Fruit fly (Drosophila melanogaster) whole organism, embryonic: ENCODE data around the gene kirre.
A peak's percentile ranks its signal among the peaks of the same experiment; 100 is the strongest.

Experiments
- Adf1 ChIP-seq: fragments of 200-800 bp; sonication (Bioruptor generic); IDR thresholded peaks from 2 replicates; pipeline ENCODE4 v1.3.6; 2022; ENCODE audit warnings: missing biosample characterization, missing genetic modification characterization
- Asciz ChIP-seq: fragments of 200-800 bp; sonication (Bioruptor generic); optimal IDR thresholded peaks from 2 replicates; lab custom pipeline; 2017; ENCODE audit warnings: missing biosample characterization, mild to moderate bottlenecking, missing genetic modification characterization, missing genetic modification reagents
- Bdp1 ChIP-seq: fragments of 200-800 bp; sonication (Bioruptor generic); optimal IDR thresholded peaks from 3 replicates; lab custom pipeline; 2016; ENCODE audit warnings: missing biosample characterization, missing genetic modification characterization
- CG11085 ChIP-seq: fragments of 200-800 bp; sonication (Bioruptor generic); IDR thresholded peaks from 2 replicates; pipeline ENCODE4 v1.3.6; 2022; ENCODE audit warnings: missing biosample characterization, missing genetic modification characterization
- CG11504 ChIP-seq: fragments of 200-800 bp; sonication (Bioruptor generic); optimal IDR thresholded peaks from 3 replicates; lab custom pipeline; 2019; ENCODE audit warnings: missing biosample characterization, mild to moderate bottlenecking, missing genetic modification characterization, moderate library complexity
- CG14710 ChIP-seq: fragments of 200-800 bp; sonication (Bioruptor generic); optimal IDR thresholded peaks from 3 replicates; lab custom pipeline; 2019; ENCODE audit warnings: missing biosample characterization, mild to moderate bottlenecking, missing genetic modification characterization, moderate library complexity
- CG15479 ChIP-seq: fragments of 200-800 bp; sonication (Bioruptor generic); optimal IDR thresholded peaks from 3 replicates; lab custom pipeline; 2019; ENCODE audit warnings: missing biosample characterization, mild to moderate bottlenecking, missing genetic modification characterization, moderate library complexity
- CG15696 ChIP-seq: fragments of 200-800 bp; sonication (Bioruptor generic); optimal IDR thresholded peaks from 2 replicates; lab custom pipeline; 2019; ENCODE audit warnings: missing biosample characterization, mild to moderate bottlenecking, missing genetic modification characterization, moderate library complexity
- CG1603 ChIP-seq: fragments of 200-800 bp; sonication (Bioruptor generic); optimal IDR thresholded peaks from 2 replicates; lab custom pipeline; 2019; ENCODE audit warnings: missing biosample characterization, mild to moderate bottlenecking, missing genetic modification characterization, moderate library complexity
- CG16863 ChIP-seq: fragments of 200-800 bp; sonication (Bioruptor generic); optimal IDR thresholded peaks from 3 replicates; lab custom pipeline; 2016; ENCODE audit warnings: missing biosample characterization, missing genetic modification characterization
- CG2202 ChIP-seq: fragments of 200-800 bp; sonication (Bioruptor generic); optimal IDR thresholded peaks from 2 replicates; lab custom pipeline; 2018; ENCODE audit warnings: missing biosample characterization, mild to moderate bottlenecking, missing genetic modification characterization
- CG31224 ChIP-seq: fragments of 200-800 bp; sonication (Bioruptor generic); IDR thresholded peaks from 2 replicates; pipeline ENCODE4 v1.3.6; 2022; ENCODE audit warnings: missing biosample characterization, missing genetic modification characterization
- CG3163 ChIP-seq: fragments of 200-800 bp; sonication (Bioruptor generic); optimal IDR thresholded peaks from 3 replicates; lab custom pipeline; 2016; ENCODE audit warnings: missing biosample characterization, missing genetic modification characterization
- CG5245 ChIP-seq: fragments of 200-800 bp; sonication (Bioruptor generic); optimal IDR thresholded peaks from 3 replicates; lab custom pipeline; 2016; ENCODE audit warnings: missing biosample characterization, missing genetic modification characterization
- CG6854 ChIP-seq: fragments of 200-800 bp; sonication (Bioruptor generic); optimal IDR thresholded peaks from 3 replicates; lab custom pipeline; 2017; ENCODE audit warnings: missing biosample characterization, mild to moderate bottlenecking, missing genetic modification characterization
- CG8089 ChIP-seq: fragments of 200-800 bp; sonication (Bioruptor generic); optimal IDR thresholded peaks from 3 replicates; lab custom pipeline; 2016; ENCODE audit warnings: missing biosample characterization, missing genetic modification characterization
- CG8290 ChIP-seq, 3 experiments: fragments of 200-800 bp; sonication (Bioruptor generic); optimal IDR thresholded peaks; 2 replicates each; lab custom pipeline; 2016 to 2019; ENCODE audit warnings: missing biosample characterization in 3 of 3, missing genetic modification characterization in 3 of 3, mild to moderate bottlenecking in 2 of 3, moderate library complexity in 1 of 3
- CG8388 ChIP-seq: fragments of 200-800 bp; sonication (Bioruptor generic); optimal IDR thresholded peaks from 2 replicates; lab custom pipeline; 2019; ENCODE audit warnings: missing biosample characterization, mild to moderate bottlenecking, missing genetic modification characterization, moderate library complexity
- Chrac-16 ChIP-seq: fragments of 200-800 bp; sonication (Bioruptor generic); optimal IDR thresholded peaks from 3 replicates; lab custom pipeline; 2016; ENCODE audit warnings: missing biosample characterization, missing genetic modification characterization
- D ChIP-seq, 2 experiments: fragments of 200-800 bp in 1 of 2; fragments of >200 bp in 1 of 2; sonication (Bioruptor generic) in 1 of 2; optimal IDR thresholded peaks; 2 replicates in 1 of 2; 3 replicates in 1 of 2; lab custom pipeline; 2017; ENCODE audit warnings: mild to moderate bottlenecking in 1 of 2, missing biosample characterization in 1 of 2, missing genetic modification characterization in 1 of 2, missing genetic modification reagents in 1 of 2
- Deaf1 ChIP-seq: fragments of 200-800 bp; optimal IDR thresholded peaks from 3 replicates; lab custom pipeline; 2019; ENCODE audit warnings: missing biosample characterization, mild to moderate bottlenecking, missing genetic modification characterization, moderate library complexity
- Dll ChIP-seq: fragments of 200-800 bp; sonication (Bioruptor generic); IDR thresholded peaks from 4 replicates; pipeline ENCODE4 v1.3.6; 2022; ENCODE audit warnings: missing biosample characterization, missing genetic modification characterization; ENCODE audit not compliant: partially characterized antibody
- Fer1 ChIP-seq: fragments of 200-800 bp; sonication (Bioruptor generic); optimal IDR thresholded peaks from 2 replicates; lab custom pipeline; 2017; ENCODE audit warnings: missing biosample characterization, mild to moderate bottlenecking, missing genetic modification characterization
- Lim3 ChIP-seq: fragments of 200-800 bp; sonication (Bioruptor generic); IDR thresholded peaks from 2 replicates; pipeline ENCODE4 v1.3.6; 2022; ENCODE audit warnings: missing biosample characterization, missing genetic modification characterization
- Max ChIP-seq: fragments of 200-800 bp; sonication (Bioruptor generic); optimal IDR thresholded peaks from 2 replicates; lab custom pipeline; 2016; ENCODE audit warnings: missing biosample characterization, mild to moderate bottlenecking, missing genetic modification characterization
- Opbp ChIP-seq: fragments of 200-800 bp; sonication (Bioruptor generic); IDR thresholded peaks from 3 replicates; pipeline ENCODE4 v1.3.6; 2022; ENCODE audit warnings: missing biosample characterization, missing genetic modification characterization; ENCODE audit not compliant: partially characterized antibody
- Pdp1 ChIP-seq, 2 experiments: fragments of 200-800 bp; sonication (Bioruptor generic); optimal IDR thresholded peaks; 3 replicates each; lab custom pipeline; 2016; ENCODE audit warnings: missing biosample characterization in 2 of 2, missing genetic modification characterization in 2 of 2, mild to moderate bottlenecking in 1 of 2, moderate library complexity in 1 of 2
- Poxn ChIP-seq: fragments of 200-800 bp; sonication (Bioruptor generic); IDR thresholded peaks from 2 replicates; pipeline ENCODE4 v1.3.6; 2022; ENCODE audit warnings: missing biosample characterization, missing genetic modification characterization
- Sox100B ChIP-seq: fragments of 200-800 bp; sonication (Bioruptor generic); optimal IDR thresholded peaks from 3 replicates; lab custom pipeline; 2018; ENCODE audit warnings: missing biosample characterization, mild to moderate bottlenecking, missing genetic modification characterization
- ara ChIP-seq: fragments of 200-800 bp; sonication (Bioruptor generic); IDR thresholded peaks from 2 replicates; pipeline ENCODE4 v1.3.6; 2022; ENCODE audit warnings: missing biosample characterization, missing genetic modification characterization
- br ChIP-seq: fragments of >200 bp; optimal IDR thresholded peaks from 2 replicates; lab custom pipeline; 2017
- bsh ChIP-seq, 2 experiments: fragments of 200-800 bp; sonication (Bioruptor generic); optimal IDR thresholded peaks; 2 replicates each; lab custom pipeline; 2017 to 2018; ENCODE audit warnings: mild to moderate bottlenecking in 2 of 2, missing biosample characterization in 2 of 2, missing genetic modification characterization in 2 of 2, moderate library complexity in 1 of 2
- chif ChIP-seq, 2 experiments: fragments of 200-800 bp; sonication (Bioruptor generic); optimal IDR thresholded peaks; 3 replicates each; lab custom pipeline; 2016; ENCODE audit warnings: missing biosample characterization in 2 of 2, missing genetic modification characterization in 2 of 2
- chm ChIP-seq: fragments of 200-800 bp; sonication (Bioruptor generic); IDR thresholded peaks from 2 replicates; pipeline ENCODE4 v1.3.6; 2022; ENCODE audit warnings: missing biosample characterization, missing genetic modification characterization
- crol ChIP-seq: fragments of 200-800 bp; sonication (Bioruptor generic); IDR thresholded peaks from 2 replicates; pipeline ENCODE4 v1.3.6; 2022; ENCODE audit warnings: missing biosample characterization, missing genetic modification characterization
- dati ChIP-seq: fragments of 200-800 bp; sonication (Bioruptor generic); IDR thresholded peaks from 2 replicates; pipeline ENCODE4 v1.3.6; 2022; ENCODE audit warnings: missing biosample characterization, missing genetic modification characterization
- gem ChIP-seq: fragments of 200-800 bp; sonication (Bioruptor generic); optimal IDR thresholded peaks from 2 replicates; lab custom pipeline; 2019; ENCODE audit warnings: missing biosample characterization, mild to moderate bottlenecking, missing genetic modification characterization, moderate library complexity
- grn ChIP-seq: fragments of 200-800 bp; sonication (Bioruptor generic); optimal IDR thresholded peaks from 3 replicates; lab custom pipeline; 2017; ENCODE audit warnings: missing biosample characterization, missing genetic modification characterization
- gsb-n ChIP-seq: fragments of 200-800 bp; sonication (Bioruptor generic); optimal IDR thresholded peaks from 3 replicates; lab custom pipeline; 2018; ENCODE audit warnings: missing biosample characterization, mild to moderate bottlenecking, missing genetic modification characterization
- hkb ChIP-seq, 2 experiments: fragments of 200-800 bp in 1 of 2; fragments of >200 bp in 1 of 2; sonication (Bioruptor generic) in 1 of 2; IDR thresholded peaks in 1 of 2; optimal IDR thresholded peaks in 1 of 2; 2 replicates each; pipeline versions ENCODE4 v1.3.6 to Lab custom; 2017 to 2022; ENCODE audit warnings: missing biosample characterization in 1 of 2, missing genetic modification characterization in 1 of 2
- jing ChIP-seq: fragments of 200-800 bp; sonication (Bioruptor generic); optimal IDR thresholded peaks from 2 replicates; lab custom pipeline; 2018; ENCODE audit warnings: missing biosample characterization, mild to moderate bottlenecking, missing genetic modification characterization
- kni ChIP-seq: fragments of 200-800 bp; sonication (Bioruptor generic); optimal IDR thresholded peaks from 3 replicates; lab custom pipeline; 2017; ENCODE audit warnings: mild to moderate bottlenecking, missing biosample characterization, missing genetic modification reagents, missing genetic modification characterization
- pfk ChIP-seq: fragments of 200-800 bp; sonication (Bioruptor generic); optimal IDR thresholded peaks from 2 replicates; lab custom pipeline; 2018; ENCODE audit warnings: missing biosample characterization, mild to moderate bottlenecking, missing genetic modification characterization, moderate library complexity
- psq ChIP-seq: fragments of 200-800 bp; sonication (Bioruptor generic); optimal IDR thresholded peaks from 2 replicates; lab custom pipeline; 2017; ENCODE audit warnings: missing biosample characterization, missing genetic modification characterization
- sqz ChIP-seq: fragments of 200-800 bp; sonication (Bioruptor generic); optimal IDR thresholded peaks from 3 replicates; lab custom pipeline; 2018; ENCODE audit warnings: missing biosample characterization, mild to moderate bottlenecking, missing genetic modification characterization
- zfh1 ChIP-seq: fragments of 200-800 bp; sonication (Bioruptor generic); IDR thresholded peaks from 3 replicates; pipeline ENCODE4 v1.3.6; 2022; ENCODE audit warnings: missing biosample characterization, missing genetic modification characterization

kirre gene

DNA sequence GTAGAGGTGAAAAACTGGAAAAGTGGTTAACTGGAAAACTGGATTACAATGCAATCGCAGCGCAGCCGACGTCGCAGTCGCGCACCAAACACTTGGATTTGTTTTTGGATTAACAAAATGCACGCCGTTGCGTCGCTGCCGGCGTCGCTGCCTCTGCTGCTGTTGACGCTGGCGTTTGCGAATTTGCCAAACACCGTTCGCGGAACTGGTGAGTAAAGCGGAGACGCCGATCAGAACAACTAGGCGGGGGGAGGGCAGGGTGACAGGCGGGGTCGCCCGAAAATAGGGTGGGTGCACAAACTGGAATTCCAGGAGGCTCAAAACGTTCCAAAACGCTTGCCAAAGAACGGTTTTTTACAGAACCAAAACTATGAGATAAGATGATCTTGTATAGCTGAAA lies 395.4 kb downstream of the kirre start:
- TF ChIP-seq Sox100B (no peak), crol (0 out of 2 replicates have a peak, but pooled peaks have one; percentile 8), Adf1 (GFP tag; lab: Robert Waterston, UW) (peak; percentile 55)
- TF ChIP-seq, all 482 proteins: peak for 2

DNA sequence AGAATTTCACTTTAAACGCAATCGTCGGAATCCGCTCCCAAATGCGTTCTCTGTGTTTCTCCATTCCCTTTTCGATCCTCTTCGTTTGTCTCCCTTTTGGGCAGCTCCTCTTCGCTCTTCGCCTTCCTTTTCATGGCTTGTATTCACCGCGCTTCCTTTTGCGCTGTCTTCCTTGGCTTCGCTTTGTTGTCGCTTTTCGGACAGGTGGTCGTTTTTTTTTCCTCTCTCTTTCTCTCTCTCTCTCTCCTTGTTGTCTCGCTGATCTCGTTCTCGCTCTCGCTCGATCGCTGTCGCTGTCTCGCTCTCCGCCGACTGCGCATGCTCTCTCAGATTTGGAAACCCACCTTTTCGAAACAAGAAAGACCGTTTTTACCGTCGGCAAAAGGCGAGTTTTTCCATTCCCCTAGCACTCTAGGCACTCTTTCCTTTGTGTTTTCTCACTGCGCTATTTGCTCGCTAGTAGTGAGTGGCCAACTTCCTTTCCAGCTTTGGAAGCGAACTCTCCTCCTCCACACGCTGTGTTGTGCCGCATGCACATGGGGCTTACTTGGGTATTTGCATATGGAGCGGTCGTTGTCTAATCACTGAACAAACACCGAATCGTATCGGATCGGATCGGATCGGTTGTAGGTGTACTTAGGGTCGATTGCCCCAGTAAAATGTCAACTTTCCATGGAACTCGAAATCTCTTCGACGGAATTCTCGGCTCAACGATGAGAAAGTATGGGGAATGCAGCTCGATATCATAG lies 396.3 kb downstream of the kirre start:
- TF ChIP-seq CG1603 (tag; lab: Kevin White, UChicago), result peak; percentile 34
- TF ChIP-seq Opbp (GFP tag; lab: Robert Waterston, UW), result no peak
- TF ChIP-seq Lim3, result no peak
- TF ChIP-seq Pdp1 (GFP tag; optimal IDR thresholded peaks at IDR 0.05; lab: Kevin White, UChicago), result peak in 1 of 2 experiments; percentile 36
- TF ChIP-seq CG15696, result peak; percentile 61
- TF ChIP-seq D (optimal IDR thresholded peaks at IDR 0.05; lab: Kevin White, UChicago), result no peak
- peak; percentile 50 for TF ChIP-seq D (GFP tag; optimal IDR thresholded peaks at IDR 0.05; lab: Kevin White, UChicago)
- TF ChIP-seq gem (tag; lab: Kevin White, UChicago), result peak; percentile 7
- no peak for TF ChIP-seq CG8388 (GFP tag; lab: Kevin White, UChicago)
- no peak for TF ChIP-seq dati
- peak; percentile 5 for TF ChIP-seq Bdp1 (GFP tag; lab: Kevin White, UChicago)
- no peak for TF ChIP-seq br (lab: Kevin White, UChicago)
- TF ChIP-seq CG5245 (GFP tag; lab: Kevin White, UChicago), result no peak
- TF ChIP-seq pfk (GFP tag; lab: Kevin White, UChicago), result peak; percentile 36
- TF ChIP-seq CG8290 (GFP tag; optimal IDR thresholded peaks at IDR 0.05; lab: Kevin White, UChicago), result peak; percentile 37
- TF ChIP-seq CG8290 (tag; optimal IDR thresholded peaks at IDR 0.05; lab: Kevin White, UChicago), result no peak
- no peak for TF ChIP-seq hkb (optimal IDR thresholded peaks at IDR 0.05; lab: Kevin White, UChicago)
- peak; percentile 49; the same call in 1 of the 2 replicates for TF ChIP-seq hkb (GFP tag; IDR thresholded peaks at IDR 0.05; lab: Robert Waterston, UW)
- TF ChIP-seq chif (GFP tag; optimal IDR thresholded peaks at IDR 0.05; lab: Kevin White, UChicago), result peak; percentile 0 to 31
- TF ChIP-seq CG11504 (tag; lab: Kevin White, UChicago), result no peak
- TF ChIP-seq Fer1 (GFP tag; lab: Kevin White, UChicago), result no peak
- TF ChIP-seq CG6854 (GFP tag; lab: Kevin White, UChicago), result no peak
- TF ChIP-seq Max (GFP tag; lab: Kevin White, UChicago), result peak; percentile 38
- TF ChIP-seq CG31224, result no peak
- peak; percentile 21 for TF ChIP-seq gsb-n (tag; lab: Kevin White, UChicago)
- peak; percentile 71 for TF ChIP-seq sqz (GFP tag; lab: Kevin White, UChicago)
- TF ChIP-seq Asciz (GFP tag; lab: Kevin White, UChicago), result peak; percentile 33
- peak; percentile 37 for TF ChIP-seq Deaf1 (tag; lab: Kevin White, UChicago)
- peak; percentile 54; the same call in 1 of the 2 replicates for TF ChIP-seq chm (GFP tag; lab: Robert Waterston, UW)
- peak; percentile 86 for TF ChIP-seq kni (GFP tag; lab: Kevin White, UChicago)
- TF ChIP-seq Chrac-16 (GFP tag; lab: Kevin White, UChicago), result no peak
- TF ChIP-seq CG14710, result peak; percentile 18
- TF ChIP-seq jing (GFP tag; lab: Kevin White, UChicago), result no peak
- TF ChIP-seq Dll (GFP tag; lab: Robert Waterston, UW), result no peak
- no peak for TF ChIP-seq CG11085 (GFP tag; lab: Robert Waterston, UW)
- TF ChIP-seq CG15479 (GFP tag; lab: Kevin White, UChicago), result peak; percentile 23
- peak; percentile 47 for TF ChIP-seq CG2202 (tag; lab: Kevin White, UChicago)
- TF ChIP-seq bsh (GFP tag; optimal IDR thresholded peaks at IDR 0.05; lab: Kevin White, UChicago), result peak in 1 of 2 experiments; percentile 20
- TF ChIP-seq CG3163, result peak; percentile 24
- peak; percentile 67 for TF ChIP-seq grn (GFP tag; lab: Kevin White, UChicago)
- TF ChIP-seq psq (GFP tag; lab: Kevin White, UChicago), result peak; percentile 82
- peak; percentile 11 for TF ChIP-seq CG16863 (GFP tag; lab: Kevin White, UChicago)
- TF ChIP-seq ara (GFP tag; lab: Robert Waterston, UW), result peak; percentile 33; the same call in 1 of the 2 replicates
- TF ChIP-seq CG8089 (GFP tag; lab: Kevin White, UChicago), result peak; percentile 12
- TF ChIP-seq zfh1 (GFP tag; lab: Robert Waterston, UW), result peak; percentile 15; the same call in 1 of the 3 replicates
- TF ChIP-seq Poxn (GFP tag; lab: Robert Waterston, UW), result no peak
